Worm (Caenorhabditis elegans): ENCODE measurements around the gene C49F5.3.

DNA sequence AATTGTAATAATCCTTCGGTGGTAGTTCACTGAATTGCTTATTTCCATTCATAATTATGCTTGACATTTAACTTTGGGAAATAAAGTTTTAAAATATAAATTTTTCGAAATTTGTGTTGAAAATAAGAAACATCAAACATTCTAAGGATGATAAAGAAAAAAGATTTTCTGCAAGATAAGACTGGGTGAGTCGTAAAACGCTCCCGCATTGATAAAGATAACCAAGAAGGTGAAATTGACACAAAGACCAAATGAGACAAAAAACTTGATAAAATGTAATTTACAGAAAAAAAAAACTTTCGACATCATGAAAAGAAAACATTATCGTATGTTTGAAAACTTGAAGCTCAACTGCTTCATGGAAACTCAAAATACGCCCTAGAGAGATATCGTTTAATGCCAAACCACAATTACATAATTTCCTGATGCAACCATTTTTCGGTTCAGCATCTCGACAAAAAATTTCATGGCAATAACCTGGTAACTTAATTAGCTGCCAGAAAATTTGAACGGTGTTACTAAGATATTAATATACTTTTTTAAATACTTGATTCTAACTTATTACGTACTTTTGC is 15.3 kb downstream of the C49F5.3 start:
- TF ChIP-seq cog-1 (tag; optimal IDR thresholded peaks at IDR 0.05) (no peak), T22C8.4 (GFP tag; IDR thresholded peaks at IDR 0.05) (no peak), ztf-23 (GFP tag; IDR thresholded peaks at IDR 0.05) (no peak), ztf-29 (GFP tag; IDR thresholded peaks at IDR 0.05) (no peak)
